Worm (Caenorhabditis elegans) whole organism, L1 larva: ENCODE data around the gene C13C4.7.

ENCODE experiments used
- C16A3.4 ChIP-seq: fragments of 150-350 bp; optimal IDR thresholded peaks from 2 replicates; lab custom pipeline; 2014; ENCODE audit warnings: missing biosample characterization, missing genetic modification characterization
- C34B4.2 ChIP-seq: sonication (generic microtip); optimal IDR thresholded peaks from 2 replicates; lab custom pipeline; 2017; ENCODE audit warnings: mild to moderate bottlenecking, missing genetic modification characterization, missing compliant biosample characterization
- F16B12.6 ChIP-seq: fragments of 150-350 bp; optimal IDR thresholded peaks from 2 replicates; lab custom pipeline; 2014; ENCODE audit warnings: missing biosample characterization, missing genetic modification characterization
- Y116A8C.19 ChIP-seq: sonication (generic microtip); optimal IDR thresholded peaks from 2 replicates; lab custom pipeline; 2016; ENCODE audit warnings: missing compliant biosample characterization, missing genetic modification characterization, borderline replicate concordance
- aha-1 ChIP-seq: fragments of 150-350 bp; optimal IDR thresholded peaks from 2 replicates; lab custom pipeline; 2014; ENCODE audit warnings: missing biosample characterization, missing genetic modification characterization
- aly-2 ChIP-seq: fragments of 150-350 bp; optimal IDR thresholded peaks from 2 replicates; lab custom pipeline; 2014; ENCODE audit warnings: missing biosample characterization, missing genetic modification characterization
- blmp-1 ChIP-seq: fragments of 150-350 bp; optimal IDR thresholded peaks from 2 replicates; lab custom pipeline; 2014; ENCODE audit warnings: missing biosample characterization, missing genetic modification characterization
- ceh-90 ChIP-seq: sonication (generic microtip); optimal IDR thresholded peaks from 2 replicates; lab custom pipeline; 2016; ENCODE audit warnings: missing genetic modification characterization, missing compliant biosample characterization
- ces-1 ChIP-seq: fragments of 150-350 bp; optimal IDR thresholded peaks from 2 replicates; lab custom pipeline; 2014; ENCODE audit warnings: missing biosample characterization, missing genetic modification reagents, missing genetic modification characterization
- efl-1 ChIP-seq, 4 experiments: fragments of 150-350 bp; optimal IDR thresholded peaks in 3 of 4; peaks in 1 of 4; 1 replicate in 1 of 4; 2 replicates in 3 of 4; lab custom pipeline; 2014; ENCODE audit warnings: missing biosample characterization in 2 of 4, missing genetic modification characterization in 2 of 4, missing genetic modification reagents in 2 of 4
- egl-13 ChIP-seq: sonication (generic microtip); optimal IDR thresholded peaks from 2 replicates; lab custom pipeline; 2016; ENCODE audit warnings: missing genotype, missing genetic modification reagents, missing genetic modification characterization, missing compliant biosample characterization
- elt-2 ChIP-seq: sonication (generic microtip); optimal IDR thresholded peaks from 2 replicates; lab custom pipeline; 2016; ENCODE audit warnings: missing genetic modification characterization, mild to moderate bottlenecking, inconsistent platforms, missing compliant biosample characterization, missing genetic modification reagents
- elt-3 ChIP-seq, 6 experiments: fragments of 150-350 bp in 1 of 6; sonication (generic microtip); optimal IDR thresholded peaks; 2 replicates each; lab custom pipeline; 2017 to 2018; ENCODE audit warnings: missing biosample characterization in 6 of 6, missing genetic modification characterization in 6 of 6, inconsistent platforms in 1 of 6
- fkh-8 ChIP-seq: sonication (generic microtip); optimal IDR thresholded peaks from 2 replicates; lab custom pipeline; 2016; ENCODE audit warnings: mild to moderate bottlenecking, missing genetic modification characterization, missing compliant biosample characterization
- hlh-17 ChIP-seq: fragments of 200-800 bp; sonication (Bioruptor generic); optimal IDR thresholded peaks from 2 replicates; lab custom pipeline; 2018; ENCODE audit warnings: missing genetic modification characterization, mild to moderate bottlenecking, missing compliant biosample characterization, moderate library complexity, borderline replicate concordance
- hlh-4 ChIP-seq: sonication (generic microtip); optimal IDR thresholded peaks from 2 replicates; lab custom pipeline; 2016; ENCODE audit warnings: mild to moderate bottlenecking, missing genetic modification characterization, missing compliant biosample characterization
- lin-13 ChIP-seq: fragments of 150-350 bp; optimal IDR thresholded peaks from 2 replicates; lab custom pipeline; 2014; ENCODE audit warnings: missing biosample characterization, missing genetic modification reagents, missing genetic modification characterization
- lin-14 ChIP-seq: fragments of 200-800 bp; sonication (Bioruptor generic); optimal IDR thresholded peaks from 2 replicates; lab custom pipeline; 2018; ENCODE audit warnings: mild to moderate bottlenecking, missing genetic modification characterization, moderate library complexity, missing compliant biosample characterization
- lin-15B ChIP-seq: fragments of 150-350 bp; sonication (generic microtip); optimal IDR thresholded peaks from 3 replicates; lab custom pipeline; 2014; ENCODE audit warnings: missing biosample characterization, missing genetic modification characterization
- mep-1 ChIP-seq: fragments of 150-350 bp; optimal IDR thresholded peaks from 2 replicates; lab custom pipeline; 2014; ENCODE audit warnings: missing biosample characterization, missing genetic modification characterization
- nhr-11 ChIP-seq: fragments of 150-350 bp; optimal IDR thresholded peaks from 2 replicates; lab custom pipeline; 2014; ENCODE audit warnings: missing biosample characterization, missing genetic modification characterization
- nhr-12 ChIP-seq: sonication (generic microtip); optimal IDR thresholded peaks from 2 replicates; lab custom pipeline; 2017; ENCODE audit warnings: missing biosample characterization, missing genetic modification characterization
- nhr-19 ChIP-seq: fragments of 200-800 bp; sonication (Bioruptor generic); conservative IDR thresholded peaks from 2 replicates; pipeline ENCODE4 v1.3.6; 2022; ENCODE audit warnings: missing genetic modification characterization, missing compliant biosample characterization
- nhr-237 ChIP-seq: fragments of 150-350 bp; optimal IDR thresholded peaks from 2 replicates; lab custom pipeline; 2014; ENCODE audit warnings: missing biosample characterization, missing genetic modification characterization
- nhr-47 ChIP-seq: sonication (generic microtip); optimal IDR thresholded peaks from 2 replicates; lab custom pipeline; 2016; ENCODE audit warnings: mild to moderate bottlenecking, missing genetic modification characterization, moderate library complexity, missing compliant biosample characterization
- nhr-84 ChIP-seq: sonication (generic microtip); optimal IDR thresholded peaks from 2 replicates; lab custom pipeline; 2017; ENCODE audit warnings: missing biosample characterization, missing genetic modification characterization
- nhr-85 ChIP-seq: sonication (generic microtip); peaks from one replicate; lab custom pipeline; 2016; ENCODE audit warnings: missing genetic modification characterization, inconsistent platforms, missing compliant biosample characterization
- nhr-90 ChIP-seq: sonication (generic microtip); optimal IDR thresholded peaks from 2 replicates; lab custom pipeline; 2016; ENCODE audit warnings: mild to moderate bottlenecking, missing genetic modification characterization, missing compliant biosample characterization; ENCODE audit not compliant: poor library complexity
- pqm-1 ChIP-seq: sonication (generic microtip); optimal IDR thresholded peaks from 3 replicates; lab custom pipeline; 2017; ENCODE audit warnings: missing biosample characterization, missing genetic modification characterization
- snu-23 ChIP-seq: sonication (generic microtip); optimal IDR thresholded peaks from 2 replicates; lab custom pipeline; 2016; ENCODE audit warnings: missing genetic modification characterization, missing compliant biosample characterization
- tbx-2 ChIP-seq: sonication (generic microtip); optimal IDR thresholded peaks from 2 replicates; lab custom pipeline; 2016; ENCODE audit warnings: missing genetic modification characterization, missing compliant biosample characterization
- unc-30 ChIP-seq: sonication (generic microtip); optimal IDR thresholded peaks from 2 replicates; lab custom pipeline; 2017; ENCODE audit warnings: missing biosample characterization, missing genetic modification characterization
- unc-62 ChIP-seq: fragments of 150-350 bp; optimal IDR thresholded peaks from 2 replicates; lab custom pipeline; 2014; ENCODE audit warnings: missing biosample characterization, missing genetic modification reagents, missing genetic modification characterization
- vab-15 ChIP-seq: sonication (generic microtip); optimal IDR thresholded peaks from 2 replicates; lab custom pipeline; 2017; ENCODE audit warnings: missing genotype, mild to moderate bottlenecking, missing genetic modification characterization, missing compliant biosample characterization
- ztf-11 ChIP-seq, 2 experiments: sonication (generic microtip); optimal IDR thresholded peaks; 2 replicates each; lab custom pipeline; 2016 to 2017; ENCODE audit warnings: missing genetic modification characterization in 2 of 2, missing biosample characterization in 1 of 2, missing compliant biosample characterization in 1 of 2

The C13C4.7 gene

DNA sequence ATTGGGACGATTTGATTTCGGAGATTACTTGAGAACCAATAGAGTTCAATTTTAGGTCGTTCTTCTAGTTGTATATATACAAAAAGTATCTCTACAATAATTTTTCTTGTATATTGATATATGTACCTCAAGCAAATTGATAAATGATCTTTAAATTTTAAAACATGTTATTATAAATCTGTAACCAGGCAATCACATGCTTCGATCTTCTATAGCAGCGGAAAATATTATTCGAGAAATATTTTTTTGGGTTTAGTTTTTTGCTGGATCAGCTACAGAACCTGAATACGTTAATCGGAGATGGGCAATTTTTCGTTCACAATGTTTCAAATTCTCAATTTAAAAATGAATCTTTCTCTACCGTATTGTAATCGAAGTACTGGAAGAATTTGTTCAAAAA is 31.5 kb downstream of the C13C4.7 start, which contains the start of gene R07B7.12:
R07B7.12 (plus strand) TSS at position 301 of the 400 bp plus-strand sequence.
- TF ChIP-seq pqm-1 (tag; lab: Kevin White, UChicago) (no peak), nhr-47 (no peak), lin-15B (tag; lab: Kevin White, UChicago) (no peak), nhr-19 (GFP tag; lab: Robert Waterston, UW) (no peak), Y116A8C.19 (tag; lab: Kevin White, UChicago) (no peak), vab-15 (tag; lab: Kevin White, UChicago) (no peak), lin-13 (no peak), aly-2 (tag; lab: Kevin White, UChicago) (no peak), tbx-2 (tag; lab: Kevin White, UChicago) (no peak), nhr-237 (no peak), egl-13 (no peak), mep-1 (tag; lab: Kevin White, UChicago) (no peak)

ce11 chrV:12086934-12087333 is 33.3 kb downstream of the C13C4.7 start, which contains the start of gene gana-1:
Gene gana-1 (plus strand): TSS chrV:12087234.
- TF ChIP-seq unc-30 (no peak), hlh-4 (tag; lab: Kevin White, UChicago) (no peak), elt-2 (no peak), ceh-90 (no peak), fkh-8 (tag; lab: Kevin White, UChicago) (no peak)

DNA sequence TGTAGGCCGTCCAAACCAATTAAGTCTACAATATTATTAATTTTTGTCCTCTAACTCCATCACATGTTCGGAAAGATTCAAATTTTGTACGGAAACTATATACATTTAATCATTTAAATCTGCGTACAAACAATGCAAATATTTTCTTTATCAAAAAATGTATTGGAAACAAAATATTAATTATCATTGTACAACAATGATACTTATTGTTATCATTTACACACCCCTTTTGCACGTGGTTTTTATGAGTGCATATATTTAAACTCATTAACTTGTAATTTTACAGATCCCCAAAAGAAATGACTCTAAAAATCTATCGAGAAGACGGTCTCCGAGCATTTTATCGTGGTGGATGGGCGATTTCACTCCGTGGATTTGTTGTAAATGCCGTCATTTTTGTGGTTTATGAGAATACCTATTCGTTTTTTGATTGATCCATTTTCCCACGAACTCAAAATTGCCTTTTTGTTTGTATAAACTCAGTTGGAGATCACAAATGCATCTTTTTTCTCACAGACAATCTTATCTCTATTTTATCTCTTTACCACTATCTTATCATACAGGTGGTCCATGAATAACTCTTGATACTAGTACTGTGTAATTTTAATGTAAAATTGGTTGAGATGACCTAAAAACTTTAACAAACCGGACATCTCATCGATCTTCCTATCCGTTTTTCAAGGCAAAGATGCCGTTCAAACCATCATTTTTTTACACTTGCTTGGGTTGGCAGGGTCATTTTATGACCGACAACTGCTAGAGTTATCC is 34.2 kb downstream of the C13C4.7 start:
- no peak for TF ChIP-seq hlh-17 (GFP tag; lab: Kevin White, UChicago)
- TF ChIP-seq aha-1 (tag; lab: Kevin White, UChicago), result no peak
- peak; percentile 6 for TF ChIP-seq nhr-85 (tag; lab: Kevin White, UChicago)
- no peak for TF ChIP-seq unc-62 (GFP tag; lab: Kevin White, UChicago)
- TF ChIP-seq lin-14, result peak; percentile 3
- peak; percentile 75 to 98 (median 94) for TF ChIP-seq elt-3 (tag; optimal IDR thresholded peaks at IDR 0.05; lab: Kevin White, UChicago)
- no peak for TF ChIP-seq blmp-1 (tag; lab: Kevin White, UChicago)
- no peak for TF ChIP-seq vab-15 (tag; lab: Kevin White, UChicago)
- TF ChIP-seq elt-2, result peak; percentile 63
- no peak for TF ChIP-seq C34B4.2 (tag; lab: Kevin White, UChicago)

DNA sequence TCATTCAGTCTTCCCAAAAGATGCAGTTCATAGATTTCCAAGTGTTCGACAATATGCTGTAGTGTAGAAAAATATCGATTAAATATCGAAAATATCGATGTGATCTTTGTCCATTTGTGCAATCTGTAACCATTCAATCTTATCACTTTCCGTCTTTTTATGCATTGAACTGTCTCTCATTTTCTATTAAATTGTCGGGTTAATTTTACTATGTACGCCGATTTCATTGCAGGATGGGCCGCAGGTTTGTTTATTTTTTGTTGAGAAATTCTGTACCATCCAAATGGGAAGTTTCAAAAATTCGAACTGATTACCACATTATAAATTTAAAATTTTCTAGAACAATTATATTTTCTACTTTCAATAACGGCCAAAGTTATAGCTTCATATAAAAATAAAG is 36.1 kb downstream of the C13C4.7 start, which contains the start of gene R07B7.8:
R07B7.8 (minus strand) TSS at position 101 of the 400 bp plus-strand sequence.
- TF ChIP-seq elt-2 (peak; percentile 8), F16B12.6 (tag; lab: Kevin White, UChicago) (no peak)

ce11 chrV:12082932-12083331 is 37.3 kb downstream of the C13C4.7 start, which contains the start of gene R07B7.10:
Gene R07B7.10 (plus strand): TSS chrV:12083216.
- peak; percentile 7 for TF ChIP-seq lin-14
- TF ChIP-seq C16A3.4, result no peak
- no peak for TF ChIP-seq ces-1 (GFP tag; lab: Kevin White, UChicago)
- TF ChIP-seq efl-1 (optimal IDR thresholded peaks at IDR 0.05; lab: Kevin White, UChicago), result peak; percentile 22 to 52
- peak in 1 of 2 experiments; percentile 50 for TF ChIP-seq efl-1 (GFP tag; optimal IDR thresholded peaks at IDR 0.05 in 1 of 2; lab: Kevin White, UChicago)
- TF ChIP-seq elt-3 (tag; optimal IDR thresholded peaks at IDR 0.05; lab: Kevin White, UChicago), result no peak
- TF ChIP-seq aha-1 (tag; lab: Kevin White, UChicago), result no peak
- no peak for TF ChIP-seq egl-13
- no peak for TF ChIP-seq nhr-12 (tag; lab: Kevin White, UChicago)
- no peak for TF ChIP-seq snu-23 (GFP tag; lab: Kevin White, UChicago)
- TF ChIP-seq nhr-84, result no peak
- TF ChIP-seq nhr-85 (tag; lab: Kevin White, UChicago), result no peak
- no peak for TF ChIP-seq nhr-11
- TF ChIP-seq aly-2 (tag; lab: Kevin White, UChicago), result no peak
- no peak for TF ChIP-seq nhr-90
- TF ChIP-seq ztf-11 (tag; optimal IDR thresholded peaks at IDR 0.05; lab: Kevin White, UChicago), result no peak
